Worm (Caenorhabditis elegans) whole organism, late embryonic: ENCODE measurements around the gene csc-1.
A peak's percentile ranks its signal among the peaks of the same experiment; 100 is the strongest.

Experiments used
- ahr-1 ChIP-seq: sonication (generic microtip); optimal IDR thresholded peaks from 2 replicates; lab custom pipeline; 2016; ENCODE audit warnings: missing genetic modification characterization, missing compliant biosample characterization
- ceh-14 ChIP-seq: sonication (generic microtip); optimal IDR thresholded peaks from 2 replicates; lab custom pipeline; 2016; ENCODE audit warnings: missing genotype, missing genetic modification characterization, missing compliant biosample characterization
- ceh-24 ChIP-seq: sonication (generic microtip); optimal IDR thresholded peaks from 2 replicates; lab custom pipeline; 2016; ENCODE audit warnings: mild to moderate bottlenecking, missing genetic modification characterization, missing compliant biosample characterization
- ceh-31 ChIP-seq: sonication (generic microtip); optimal IDR thresholded peaks from 2 replicates; lab custom pipeline; 2016; ENCODE audit warnings: missing genetic modification characterization, missing compliant biosample characterization
- ceh-45 ChIP-seq: fragments of 200-800 bp; sonication (Bioruptor generic); IDR thresholded peaks from 2 replicates; pipeline ENCODE4 v1.3.6; 2022; ENCODE audit warnings: missing genetic modification reagents, missing genetic modification characterization, missing compliant biosample characterization
- ceh-48 ChIP-seq: sonication (generic microtip); optimal IDR thresholded peaks from 2 replicates; lab custom pipeline; 2016; ENCODE audit warnings: missing genetic modification characterization, inconsistent platforms, missing compliant biosample characterization
- ceh-6 ChIP-seq: fragments of 200-800 bp; sonication (Bioruptor generic); optimal IDR thresholded peaks from 2 replicates; lab custom pipeline; 2018; ENCODE audit warnings: mild to moderate bottlenecking, missing genetic modification characterization, missing compliant biosample characterization
- che-1 ChIP-seq: sonication (generic microtip); optimal IDR thresholded peaks from 2 replicates; lab custom pipeline; 2016; ENCODE audit warnings: mild to moderate bottlenecking, missing genetic modification characterization, missing compliant biosample characterization
- dmd-4 ChIP-seq: sonication (generic microtip); optimal IDR thresholded peaks from 2 replicates; lab custom pipeline; 2016; ENCODE audit warnings: borderline replicate concordance, missing genetic modification characterization, missing compliant biosample characterization
- elt-2 ChIP-seq: sonication (generic microtip); optimal IDR thresholded peaks from 2 replicates; lab custom pipeline; 2016; ENCODE audit warnings: missing genetic modification reagents, missing genetic modification characterization, missing compliant biosample characterization
- hlh-30 ChIP-seq: sonication (generic microtip); optimal IDR thresholded peaks from 2 replicates; lab custom pipeline; 2017; ENCODE audit warnings: antibody characterized with exemption, missing genetic modification characterization, missing compliant biosample characterization; ENCODE audit not compliant: insufficient read depth
- lim-6 ChIP-seq: sonication (generic microtip); optimal IDR thresholded peaks from 2 replicates; lab custom pipeline; 2016; ENCODE audit warnings: missing genetic modification characterization, missing compliant biosample characterization
- lin-11 ChIP-seq: fragments of 200-800 bp; sonication (Bioruptor generic); optimal IDR thresholded peaks from 2 replicates; lab custom pipeline; 2018; ENCODE audit warnings: mild to moderate bottlenecking, missing genetic modification characterization, missing compliant biosample characterization
- madf-2 ChIP-seq: sonication (generic microtip); optimal IDR thresholded peaks from 2 replicates; lab custom pipeline; 2017; ENCODE audit warnings: missing genetic modification characterization, missing compliant biosample characterization
- nfya-1 ChIP-seq: sonication (generic microtip); optimal IDR thresholded peaks from 2 replicates; lab custom pipeline; 2017; ENCODE audit warnings: missing genetic modification characterization, mild to moderate bottlenecking, missing compliant biosample characterization, antibody characterized with exemption, moderate library complexity
- odd-2 ChIP-seq: sonication (generic microtip); optimal IDR thresholded peaks from 2 replicates; lab custom pipeline; 2017; ENCODE audit warnings: antibody characterized with exemption, mild to moderate bottlenecking, missing genetic modification characterization, missing compliant biosample characterization
- pha-2 ChIP-seq: sonication (generic microtip); optimal IDR thresholded peaks from 2 replicates; lab custom pipeline; 2017; ENCODE audit warnings: mild to moderate bottlenecking, missing genetic modification characterization, missing compliant biosample characterization
- pha-4 ChIP-seq: fragments of 150-350 bp; optimal IDR thresholded peaks from 2 replicates; lab custom pipeline; 2018; ENCODE audit warnings: missing biosample characterization, missing genetic modification reagents, missing genetic modification characterization
- ref-2 ChIP-seq: sonication (generic microtip); optimal IDR thresholded peaks from 2 replicates; lab custom pipeline; 2016; ENCODE audit warnings: missing genetic modification characterization, missing compliant biosample characterization
- sox-2 ChIP-seq: fragments of 200-800 bp; sonication (Bioruptor generic); IDR thresholded peaks from 2 replicates; pipeline ENCODE4 v1.3.6; 2022; ENCODE audit warnings: missing genetic modification reagents, missing genetic modification characterization, missing compliant biosample characterization
- tbx-7 ChIP-seq: sonication (generic microtip); optimal IDR thresholded peaks from 2 replicates; lab custom pipeline; 2016; ENCODE audit warnings: missing genotype, missing genetic modification characterization, missing compliant biosample characterization
- ttx-3 ChIP-seq: sonication (generic microtip); optimal IDR thresholded peaks from 2 replicates; lab custom pipeline; 2016; ENCODE audit warnings: missing genetic modification reagents, missing genetic modification characterization, missing compliant biosample characterization
- unc-3 ChIP-seq, 2 experiments: fragments of 200-800 bp in 1 of 2; sonication (Bioruptor generic) in 1 of 2; sonication (generic microtip) in 1 of 2; conservative IDR thresholded peaks in 1 of 2; optimal IDR thresholded peaks in 1 of 2; 2 replicates each; pipeline versions ENCODE4 v1.3.6 to Lab custom; 2016 to 2022; ENCODE audit warnings: missing compliant biosample characterization in 2 of 2, missing genetic modification characterization in 2 of 2, missing genetic modification reagents in 1 of 2
- unc-55 ChIP-seq: sonication (generic microtip); optimal IDR thresholded peaks from 2 replicates; lab custom pipeline; 2017; ENCODE audit warnings: missing biosample characterization, missing genetic modification reagents, missing genetic modification characterization
- unc-86 ChIP-seq: sonication (generic microtip); optimal IDR thresholded peaks from 2 replicates; lab custom pipeline; 2016; ENCODE audit warnings: missing genetic modification characterization, missing compliant biosample characterization
- zip-5 ChIP-seq: sonication (generic microtip); optimal IDR thresholded peaks from 2 replicates; lab custom pipeline; 2016; ENCODE audit warnings: missing genetic modification characterization, missing compliant biosample characterization

The csc-1 gene

ce11 chrII:13637464-13637863 lies 40.7 kb downstream of the csc-1 start:
- no peak for TF ChIP-seq tbx-7 (tag; lab: Kevin White, UChicago)

ce11 chrII:13637941-13638489 lies 41.3 kb downstream of the csc-1 start, which contains the start of gene phdh-1:
TSS of gene phdh-1 (minus strand) at chrII:13638480.
- TF ChIP-seq madf-2 (tag; lab: Kevin White, UChicago) (no peak), ttx-3 (tag; lab: Kevin White, UChicago) (no peak), lin-11 (tag; lab: Kevin White, UChicago) (no peak), dmd-4 (tag; lab: Kevin White, UChicago) (no peak), zip-5 (tag; lab: Kevin White, UChicago) (no peak), hlh-30 (tag; lab: Kevin White, UChicago) (no peak), odd-2 (tag; lab: Kevin White, UChicago) (no peak), unc-86 (tag; lab: Kevin White, UChicago) (no peak), pha-2 (tag; lab: Kevin White, UChicago) (no peak), elt-2 (tag; lab: Kevin White, UChicago) (no peak), unc-55 (GFP tag; lab: Kevin White, UChicago) (no peak), sox-2 (GFP tag; lab: Robert Waterston, UW) (no peak), ceh-45 (no peak)

ce11 chrII:13638576-13638975 lies 41.8 kb downstream of the csc-1 start:
- TF ChIP-seq elt-2 (tag; lab: Kevin White, UChicago) (peak; percentile 71), sox-2 (GFP tag; lab: Robert Waterston, UW) (no peak), ref-2 (tag; lab: Kevin White, UChicago) (no peak)
- TF ChIP-seq, all 69 proteins: peak for 1

- TF ChIP-seq nfya-1 (tag; lab: Kevin White, UChicago) (no peak), lim-6 (no peak), hlh-30 (tag; lab: Kevin White, UChicago) (peak; percentile 12)
Measured at ce11 chrII:13640210-13640609, 43.5 kb downstream of the csc-1 start.

- no peak for TF ChIP-seq che-1 (tag; lab: Kevin White, UChicago)
- peak; percentile 75 for TF ChIP-seq ceh-48 (tag; lab: Kevin White, UChicago)
- TF ChIP-seq ceh-31 (tag; lab: Kevin White, UChicago): peak; percentile 13
- TF ChIP-seq unc-3 (GFP tag; conservative IDR thresholded peaks at IDR 0.05; lab: Robert Waterston, UW): no peak
- no peak for TF ChIP-seq unc-3 (tag; optimal IDR thresholded peaks at IDR 0.05; lab: Kevin White, UChicago)
- no peak for TF ChIP-seq ceh-6 (GFP tag; lab: Kevin White, UChicago)
- peak; percentile 14 for TF ChIP-seq elt-2 (tag; lab: Kevin White, UChicago)
- TF ChIP-seq madf-2 (tag; lab: Kevin White, UChicago): no peak
- TF ChIP-seq ahr-1: no peak
- TF ChIP-seq pha-4: no peak
- TF ChIP-seq sox-2 (GFP tag; lab: Robert Waterston, UW): no peak
- no peak for TF ChIP-seq lim-6
- TF ChIP-seq zip-5 (tag; lab: Kevin White, UChicago): no peak
- TF ChIP-seq ceh-24 (tag; lab: Kevin White, UChicago): no peak
- no peak for TF ChIP-seq ceh-14 (tag; lab: Kevin White, UChicago)
Measured at ce11 chrII:13641311-13641710, 44.6 kb downstream of the csc-1 start, which contains the start of gene fbxa-167. TSS of gene fbxa-167 (plus strand) at chrII:13641489.
